Worm (Caenorhabditis elegans) whole organism, L3 larva: Measurements from ENCODE around the gene T06A10.106.
"Not testable (repeated sequence)": the region's sequence is repeated elsewhere in the genome, so short reads cannot be mapped to it uniquely, and the experiment has no call there.

Experiments used
- R02D3.7 ChIP-seq: fragments of 150-350 bp; optimal IDR thresholded peaks from 2 replicates; lab custom pipeline; 2014; ENCODE audit warnings: missing biosample characterization, missing genetic modification characterization
- ZK546.5 ChIP-seq: sonication (generic microtip); optimal IDR thresholded peaks from 2 replicates; lab custom pipeline; 2017; ENCODE audit warnings: missing biosample characterization, missing genetic modification characterization
- aly-2 ChIP-seq: fragments of 150-350 bp; optimal IDR thresholded peaks from 2 replicates; lab custom pipeline; 2014; ENCODE audit warnings: missing biosample characterization, missing genetic modification characterization
- ceh-82 ChIP-seq: fragments of 150-350 bp; optimal IDR thresholded peaks from 2 replicates; lab custom pipeline; 2014; ENCODE audit warnings: missing biosample characterization, missing genetic modification characterization
- daf-12 ChIP-seq: fragments of 150-350 bp; optimal IDR thresholded peaks from 2 replicates; lab custom pipeline; 2014; ENCODE audit warnings: missing biosample characterization, missing genetic modification reagents, missing genetic modification characterization
- egl-5 ChIP-seq: fragments of 150-350 bp; optimal IDR thresholded peaks from 2 replicates; lab custom pipeline; 2017; ENCODE audit warnings: missing biosample characterization, missing genetic modification reagents, missing genetic modification characterization, inconsistent platforms
- elt-1 ChIP-seq: fragments of 150-350 bp; optimal IDR thresholded peaks from 2 replicates; lab custom pipeline; 2014; ENCODE audit warnings: missing biosample characterization, missing genetic modification characterization
- elt-2 ChIP-seq: sonication (generic microtip); optimal IDR thresholded peaks from 2 replicates; lab custom pipeline; 2016; ENCODE audit warnings: missing genetic modification reagents, mild to moderate bottlenecking, missing genetic modification characterization, missing compliant biosample characterization
- elt-3 ChIP-seq, 3 experiments: fragments of 150-350 bp in 1 of 3; sonication (generic microtip) in 2 of 3; optimal IDR thresholded peaks; 2 replicates in 2 of 3; 4 replicates in 1 of 3; lab custom pipeline; 2014 to 2017; ENCODE audit warnings: missing biosample characterization in 3 of 3, missing genetic modification characterization in 3 of 3
- eor-1 ChIP-seq, 2 experiments: fragments of 150-350 bp; optimal IDR thresholded peaks; 2 replicates each; lab custom pipeline; 2014 to 2018; ENCODE audit warnings: missing biosample characterization in 2 of 2, missing genetic modification characterization in 2 of 2
- fos-1 ChIP-seq: fragments of 150-350 bp; optimal IDR thresholded peaks from 2 replicates; lab custom pipeline; 2014; ENCODE audit warnings: missing biosample characterization, missing genetic modification characterization
- hmg-11 ChIP-seq: sonication (generic microtip); optimal IDR thresholded peaks from 2 replicates; lab custom pipeline; 2016; ENCODE audit warnings: missing genetic modification characterization, missing compliant biosample characterization
- jun-1 ChIP-seq: fragments of 150-350 bp; optimal IDR thresholded peaks from 2 replicates; lab custom pipeline; 2014; ENCODE audit warnings: missing biosample characterization, missing genetic modification reagents, missing genetic modification characterization
- lin-15B ChIP-seq: fragments of 150-350 bp; optimal IDR thresholded peaks from 2 replicates; lab custom pipeline; 2014; ENCODE audit warnings: missing biosample characterization, missing genetic modification characterization
- lin-39 ChIP-seq: fragments of 150-350 bp; optimal IDR thresholded peaks from 2 replicates; lab custom pipeline; 2018; ENCODE audit warnings: missing biosample characterization, missing genetic modification reagents, missing genetic modification characterization
- lsy-12 ChIP-seq: sonication (generic microtip); optimal IDR thresholded peaks from 2 replicates; lab custom pipeline; 2016; ENCODE audit warnings: mild to moderate bottlenecking, missing genetic modification characterization, missing compliant biosample characterization
- mdl-1 ChIP-seq: fragments of 150-350 bp; optimal IDR thresholded peaks from 2 replicates; lab custom pipeline; 2014; ENCODE audit warnings: missing biosample characterization, missing genetic modification characterization
- mml-1 ChIP-seq: fragments of 150-350 bp; sonication (generic microtip); optimal IDR thresholded peaks from 3 replicates; lab custom pipeline; 2014; ENCODE audit warnings: missing biosample characterization, missing genetic modification characterization
- nhr-11 ChIP-seq: fragments of 150-350 bp; optimal IDR thresholded peaks from 2 replicates; lab custom pipeline; 2014; ENCODE audit warnings: missing biosample characterization, missing genetic modification characterization
- nhr-23 ChIP-seq: fragments of 150-350 bp; optimal IDR thresholded peaks from 2 replicates; lab custom pipeline; 2014; ENCODE audit warnings: missing biosample characterization, missing genetic modification reagents, missing genetic modification characterization
- nhr-43 ChIP-seq: sonication (generic microtip); optimal IDR thresholded peaks from 2 replicates; lab custom pipeline; 2016; ENCODE audit warnings: mild to moderate bottlenecking, missing genetic modification characterization, missing compliant biosample characterization; ENCODE audit not compliant: poor library complexity, severe bottlenecking
- nhr-67 ChIP-seq: fragments of 150-350 bp; optimal IDR thresholded peaks from 2 replicates; lab custom pipeline; 2014; ENCODE audit warnings: missing biosample characterization, missing genetic modification characterization
- nhr-76 ChIP-seq: fragments of 150-350 bp; sonication (generic microtip); optimal IDR thresholded peaks from 5 replicates; lab custom pipeline; 2014; ENCODE audit warnings: missing biosample characterization, missing genetic modification characterization
- pha-4 ChIP-seq: fragments of 150-350 bp; optimal IDR thresholded peaks from 2 replicates; lab custom pipeline; 2014; ENCODE audit warnings: missing biosample characterization, missing genetic modification reagents, missing genetic modification characterization
- pqm-1 ChIP-seq: fragments of 150-350 bp; optimal IDR thresholded peaks from 2 replicates; lab custom pipeline; 2017; ENCODE audit warnings: missing biosample characterization, missing genetic modification characterization, inconsistent platforms
- sea-2 ChIP-seq: fragments of 150-350 bp; sonication (generic microtip); optimal IDR thresholded peaks from 4 replicates; lab custom pipeline; 2014; ENCODE audit warnings: missing biosample characterization, missing genetic modification reagents, missing genetic modification characterization
- snpc-4 ChIP-seq: fragments of 150-350 bp; optimal IDR thresholded peaks from 2 replicates; lab custom pipeline; 2014; ENCODE audit warnings: missing biosample characterization, missing genetic modification characterization
- tbx-2 ChIP-seq: sonication (generic microtip); optimal IDR thresholded peaks from 2 replicates; lab custom pipeline; 2016; ENCODE audit warnings: mild to moderate bottlenecking, missing genetic modification characterization, missing compliant biosample characterization
- unc-39 ChIP-seq: sonication (generic microtip); optimal IDR thresholded peaks from 4 replicates; lab custom pipeline; 2017; ENCODE audit warnings: missing biosample characterization, missing genetic modification characterization
- unc-62 ChIP-seq: fragments of 150-350 bp; sonication (generic microtip); optimal IDR thresholded peaks from 4 replicates; lab custom pipeline; 2014; ENCODE audit warnings: missing biosample characterization, missing genetic modification reagents, missing genetic modification characterization
- zag-1 ChIP-seq: fragments of 150-350 bp; optimal IDR thresholded peaks from 2 replicates; lab custom pipeline; 2014; ENCODE audit warnings: missing biosample characterization, missing genetic modification characterization
- ztf-11 ChIP-seq: fragments of 150-350 bp; optimal IDR thresholded peaks from 2 replicates; lab custom pipeline; 2014; ENCODE audit warnings: missing biosample characterization, missing genetic modification characterization
- ztf-4 ChIP-seq: fragments of 150-350 bp; optimal IDR thresholded peaks from 2 replicates; lab custom pipeline; 2014; ENCODE audit warnings: missing biosample characterization, missing genetic modification characterization

T06A10.106 gene

ce11 chrIV:16868900-16869299, at the start of gene T06A10.106:
Gene T06A10.106, minus strand, starts transcription at chrIV:16869000.
- TF ChIP-seq ZK546.5 (tag; lab: Kevin White, UChicago) (no peak), ceh-82 (tag; lab: Kevin White, UChicago) (no peak), nhr-76 (tag; lab: Kevin White, UChicago) (no peak), egl-5 (tag; lab: Kevin White, UChicago) (no peak), eor-1 (tag; optimal IDR thresholded peaks at IDR 0.05; lab: Kevin White, UChicago) (no peak), tbx-2 (tag; lab: Kevin White, UChicago) (no peak), jun-1 (tag; lab: Kevin White, UChicago) (no peak), lsy-12 (no peak), nhr-11 (tag; lab: Kevin White, UChicago) (no peak), aly-2 (tag; lab: Kevin White, UChicago) (no peak), pqm-1 (tag; lab: Kevin White, UChicago) (no peak), ztf-11 (tag; lab: Kevin White, UChicago) (no peak), zag-1 (tag; lab: Kevin White, UChicago) (no peak), nhr-67 (tag; lab: Kevin White, UChicago) (no peak), unc-62 (no peak), pha-4 (tag; lab: Kevin White, UChicago) (no peak), elt-2 (tag; lab: Kevin White, UChicago) (no peak), lin-15B (tag; lab: Kevin White, UChicago) (no peak), lin-39 (no peak), nhr-43 (tag; lab: Kevin White, UChicago) (no peak)

DNA sequence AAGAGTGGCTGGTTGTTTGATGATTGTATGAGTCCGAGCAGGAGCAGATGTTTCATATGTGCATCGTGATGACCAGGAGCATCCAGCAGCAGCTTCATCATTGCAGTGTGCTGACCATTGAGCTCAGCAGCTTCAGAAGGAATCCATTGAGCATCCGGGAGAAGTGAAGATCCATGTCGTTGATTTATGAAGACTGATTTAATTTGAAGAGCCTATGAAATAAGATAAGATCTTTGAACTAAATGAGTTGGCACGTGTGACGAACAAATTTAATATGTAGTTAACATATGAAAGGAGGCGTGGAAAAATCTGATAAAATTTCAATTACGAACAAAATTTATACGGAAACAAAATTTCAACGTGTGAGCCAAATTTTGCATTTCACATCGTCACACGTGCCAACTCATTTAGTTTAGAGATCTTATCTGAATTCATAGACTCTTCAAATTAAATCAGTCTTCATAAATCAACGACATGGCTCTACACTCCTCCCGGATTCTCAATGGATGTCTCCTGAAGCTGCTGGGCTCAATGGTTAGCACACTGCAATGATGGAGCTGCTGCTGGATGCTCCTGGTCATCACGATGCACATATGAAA, 49.1 kb upstream of the T06A10.106 start, which contains the start of the genes Y116A8C.469 and Y116A8C.468:
Y116A8C.469 (minus strand) TSS at position 101 of the 599 bp plus-strand sequence.
Y116A8C.468 (plus strand) TSS at position 549 of the 599 bp plus-strand sequence.
- TF ChIP-seq nhr-67 (tag; lab: Kevin White, UChicago) (no peak), elt-3 (tag; optimal IDR thresholded peaks at IDR 0.05; lab: Kevin White, UChicago) (no peak), eor-1 (tag; optimal IDR thresholded peaks at IDR 0.05; lab: Kevin White, UChicago) (no peak)

DNA sequence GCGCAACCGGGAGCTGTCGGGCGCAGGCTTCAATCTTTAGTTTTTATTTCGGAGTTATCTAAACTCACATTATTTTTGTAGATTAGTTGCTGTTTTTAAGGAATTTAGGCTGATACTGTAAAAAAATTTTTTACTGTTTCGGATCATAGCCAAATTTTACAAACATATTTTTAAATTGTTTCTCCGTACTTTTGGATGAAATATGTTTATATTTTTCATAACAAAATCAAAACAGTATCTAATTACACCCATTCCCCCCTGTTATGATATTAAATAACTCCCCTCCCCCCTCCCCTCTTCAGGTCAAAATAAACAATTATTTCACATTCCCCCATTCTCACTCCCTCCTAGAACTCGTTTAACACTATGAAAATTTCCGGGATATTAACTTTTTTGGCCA, 47.0 kb upstream of the T06A10.106 start, which contains the start of gene Y116A8C.3:
Y116A8C.3 (plus strand) TSS at position 301 of the 400 bp plus-strand sequence.
- TF ChIP-seq pha-4 (tag; lab: Kevin White, UChicago) (no peak), tbx-2 (tag; lab: Kevin White, UChicago) (no peak)

DNA sequence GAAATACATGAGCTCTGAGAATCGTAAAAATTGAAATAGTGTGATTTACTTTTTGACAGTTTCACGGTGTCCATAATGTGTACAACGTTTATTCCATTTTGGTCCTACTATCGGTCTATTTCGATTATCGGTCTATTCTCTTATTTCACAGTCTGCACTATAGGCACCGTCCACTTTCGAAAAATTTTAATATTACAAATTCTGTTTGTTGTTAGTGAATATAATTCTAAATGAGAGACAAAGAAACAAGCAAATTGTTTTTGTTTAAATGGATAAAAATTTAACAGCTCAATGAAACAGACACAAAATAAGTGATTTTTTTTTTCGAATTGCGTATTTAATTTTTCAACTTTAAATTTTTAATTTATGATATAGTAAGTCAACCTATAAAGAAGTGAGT, 29.4 kb upstream of the T06A10.106 start:
- no peak for TF ChIP-seq mdl-1 (tag; lab: Kevin White, UChicago)
- no peak for TF ChIP-seq tbx-2 (tag; lab: Kevin White, UChicago)
- no peak for TF ChIP-seq nhr-11 (tag; lab: Kevin White, UChicago)
- no peak for TF ChIP-seq egl-5 (tag; lab: Kevin White, UChicago)
- no peak for TF ChIP-seq sea-2
- TF ChIP-seq ztf-4 (tag; lab: Kevin White, UChicago) = no peak

- TF ChIP-seq ZK546.5 (tag; lab: Kevin White, UChicago); eor-1 (tag; optimal IDR thresholded peaks at IDR 0.05; lab: Kevin White, UChicago); jun-1 (tag; lab: Kevin White, UChicago): not testable (repeated sequence)
Measured at ce11 chrIV:16895288-16895687, 26.5 kb upstream of the T06A10.106 start, which contains the start of gene T06A10.2. Gene T06A10.2, plus strand, starts transcription at chrIV:16895588.

DNA sequence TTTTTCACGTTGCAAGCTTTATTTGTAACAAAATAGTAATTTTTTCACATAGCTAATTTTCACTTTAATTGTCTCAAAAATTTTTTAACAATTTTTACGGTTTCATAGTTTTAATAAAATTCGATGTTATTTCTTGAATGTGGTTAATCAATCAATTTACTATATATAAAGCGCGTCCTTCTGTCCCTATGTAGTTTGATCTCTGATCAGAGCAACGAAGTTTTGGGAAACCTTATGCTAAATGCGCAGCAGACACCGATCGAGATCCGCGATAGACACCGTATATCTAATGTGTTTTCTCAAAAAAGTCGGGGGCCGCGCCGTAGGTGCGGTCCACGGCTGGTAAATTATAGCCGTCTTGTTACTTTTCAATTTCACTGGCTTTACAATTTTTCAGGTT, 19.8 kb upstream of the T06A10.106 start:
- TF ChIP-seq nhr-11 (tag; lab: Kevin White, UChicago) (no peak), hmg-11 (tag; lab: Kevin White, UChicago) (no peak), mml-1 (tag; lab: Kevin White, UChicago) (no peak), nhr-23 (tag; lab: Kevin White, UChicago) (no peak), ceh-82 (tag; lab: Kevin White, UChicago) (no peak), daf-12 (tag; lab: Kevin White, UChicago) (no peak), unc-39 (tag; lab: Kevin White, UChicago) (no peak), fos-1 (tag; lab: Kevin White, UChicago) (no peak), snpc-4 (tag; lab: Kevin White, UChicago) (no peak), ZK546.5 (tag; lab: Kevin White, UChicago) (no peak), lin-39 (no peak), elt-1 (tag; lab: Kevin White, UChicago) (no peak), R02D3.7 (tag; lab: Kevin White, UChicago) (no peak), elt-2 (tag; lab: Kevin White, UChicago) (no peak), lsy-12 (no peak)
